Fruit fly (Drosophila melanogaster) whole organism, embryonic: Measurements from ENCODE around the gene CG12607.

Experiments used
- CG10543 ChIP-seq: fragments of 200-800 bp; sonication (Bioruptor generic); optimal IDR thresholded peaks from 3 replicates; lab custom pipeline; 2017; ENCODE audit warnings: missing biosample characterization, mild to moderate bottlenecking, missing genetic modification characterization, moderate library complexity
- CG11093 ChIP-seq: fragments of 200-800 bp; sonication (Bioruptor generic); IDR thresholded peaks from 3 replicates; pipeline ENCODE4 v1.3.6; 2022; ENCODE audit warnings: missing biosample characterization, missing genetic modification characterization
- CG11247 ChIP-seq: fragments of 200-800 bp; sonication (Bioruptor generic); IDR thresholded peaks from 2 replicates; pipeline ENCODE4 v1.3.6; 2022; ENCODE audit warnings: missing biosample characterization, missing genetic modification characterization
- CG11723 ChIP-seq: fragments of 200-800 bp; sonication (Bioruptor generic); optimal IDR thresholded peaks from 2 replicates; lab custom pipeline; 2017; ENCODE audit warnings: missing biosample characterization, mild to moderate bottlenecking, missing genetic modification characterization
- CG1233 ChIP-seq: fragments of 200-800 bp; sonication (Bioruptor generic); optimal IDR thresholded peaks from 4 replicates; lab custom pipeline; 2018; ENCODE audit warnings: missing biosample characterization, mild to moderate bottlenecking, missing genetic modification characterization
- CG1603 ChIP-seq: fragments of 200-800 bp; sonication (Bioruptor generic); optimal IDR thresholded peaks from 2 replicates; lab custom pipeline; 2019; ENCODE audit warnings: missing biosample characterization, mild to moderate bottlenecking, missing genetic modification characterization, moderate library complexity
- CG16779 ChIP-seq: fragments of 200-800 bp; sonication (Bioruptor generic); IDR thresholded peaks from 2 replicates; pipeline ENCODE4 v1.3.6; 2022; ENCODE audit warnings: missing biosample characterization, missing genetic modification characterization
- CG17328 ChIP-seq: fragments of 200-800 bp; sonication (Bioruptor generic); IDR thresholded peaks from 2 replicates; pipeline ENCODE4 v1.3.6; 2022; ENCODE audit warnings: missing biosample characterization, missing genetic modification characterization
- CG17385 ChIP-seq: fragments of 200-800 bp; sonication (Bioruptor generic); optimal IDR thresholded peaks from 3 replicates; lab custom pipeline; 2018; ENCODE audit warnings: missing biosample characterization, mild to moderate bottlenecking, missing genetic modification characterization
- CG17568 ChIP-seq: fragments of 200-800 bp; sonication (Bioruptor generic); optimal IDR thresholded peaks from 2 replicates; lab custom pipeline; 2018; ENCODE audit warnings: missing biosample characterization, mild to moderate bottlenecking, missing genetic modification characterization, moderate library complexity
- CG2116 ChIP-seq: fragments of 200-800 bp; sonication (Bioruptor generic); optimal IDR thresholded peaks from 3 replicates; lab custom pipeline; 2018; ENCODE audit warnings: missing biosample characterization, mild to moderate bottlenecking, missing genetic modification characterization
- CG2889 ChIP-seq: fragments of 200-800 bp; sonication (Bioruptor generic); IDR thresholded peaks from 3 replicates; pipeline ENCODE4 v1.3.6; 2022; ENCODE audit warnings: missing biosample characterization, missing genetic modification characterization
- CG3065 ChIP-seq: fragments of 200-800 bp; sonication (Bioruptor generic); optimal IDR thresholded peaks from 2 replicates; lab custom pipeline; 2016; ENCODE audit warnings: missing biosample characterization, missing genetic modification characterization
- CG3281 ChIP-seq: fragments of 200-800 bp; sonication (Bioruptor generic); optimal IDR thresholded peaks from 3 replicates; lab custom pipeline; 2017; ENCODE audit warnings: missing biosample characterization, mild to moderate bottlenecking, missing genetic modification characterization
- CG43689 ChIP-seq: fragments of 200-800 bp; sonication (Bioruptor generic); IDR thresholded peaks from 2 replicates; pipeline ENCODE4 v1.3.6; 2022; ENCODE audit warnings: missing biosample characterization, missing genetic modification characterization
- CG4730 ChIP-seq: fragments of 200-800 bp; sonication (Bioruptor generic); IDR thresholded peaks from 2 replicates; pipeline ENCODE4 v1.3.6; 2022; ENCODE audit warnings: missing biosample characterization, missing genetic modification characterization
- CG6689 ChIP-seq: fragments of 200-800 bp; sonication (Bioruptor generic); IDR thresholded peaks from 2 replicates; pipeline ENCODE4 v1.3.6; 2022; ENCODE audit warnings: missing biosample characterization, missing genetic modification characterization
- CG8290 ChIP-seq, 3 experiments: fragments of 200-800 bp; sonication (Bioruptor generic); optimal IDR thresholded peaks; 2 replicates each; lab custom pipeline; 2016 to 2019; ENCODE audit warnings: missing biosample characterization in 3 of 3, missing genetic modification characterization in 3 of 3, mild to moderate bottlenecking in 2 of 3, moderate library complexity in 1 of 3
- CG9215 ChIP-seq: fragments of 200-800 bp; sonication (Bioruptor generic); IDR thresholded peaks from 2 replicates; pipeline ENCODE4 v1.3.6; 2022; ENCODE audit warnings: missing biosample characterization, missing genetic modification characterization
- CG9437 ChIP-seq: fragments of 200-800 bp; sonication (Bioruptor generic); optimal IDR thresholded peaks from 2 replicates; lab custom pipeline; 2018; ENCODE audit warnings: missing biosample characterization, mild to moderate bottlenecking, missing genetic modification characterization
- CHES-1-like ChIP-seq: fragments of 200-800 bp; sonication (Bioruptor generic); optimal IDR thresholded peaks from 2 replicates; lab custom pipeline; 2016; ENCODE audit warnings: missing biosample characterization, missing genetic modification characterization
- D ChIP-seq, 2 experiments: fragments of 200-800 bp in 1 of 2; fragments of >200 bp in 1 of 2; sonication (Bioruptor generic) in 1 of 2; optimal IDR thresholded peaks; 2 replicates in 1 of 2; 3 replicates in 1 of 2; lab custom pipeline; 2017; ENCODE audit warnings: mild to moderate bottlenecking in 1 of 2, missing biosample characterization in 1 of 2, missing genetic modification characterization in 1 of 2, missing genetic modification reagents in 1 of 2
- Dek ChIP-seq: fragments of 200-800 bp; sonication (Bioruptor generic); optimal IDR thresholded peaks from 3 replicates; lab custom pipeline; 2019; ENCODE audit warnings: missing biosample characterization, mild to moderate bottlenecking, missing genetic modification characterization, moderate library complexity
- Dref ChIP-seq: fragments of 200-800 bp; sonication (Bioruptor generic); IDR thresholded peaks from 2 replicates; pipeline ENCODE4 v1.3.6; 2022; ENCODE audit warnings: missing biosample characterization, missing genetic modification characterization
- Fer3 ChIP-seq: fragments of 200-800 bp; sonication (Bioruptor generic); optimal IDR thresholded peaks from 2 replicates; lab custom pipeline; 2018; ENCODE audit warnings: missing biosample characterization, mild to moderate bottlenecking, missing genetic modification characterization, moderate library complexity
- Hmx ChIP-seq: fragments of 200-800 bp; sonication (Bioruptor generic); optimal IDR thresholded peaks from 2 replicates; lab custom pipeline; 2016; ENCODE audit warnings: missing biosample characterization, missing genetic modification characterization
- Kr ChIP-seq: fragments of 200-800 bp; sonication (Bioruptor generic); optimal IDR thresholded peaks from 2 replicates; lab custom pipeline; 2017; ENCODE audit warnings: missing biosample characterization, mild to moderate bottlenecking, missing genetic modification characterization
- Max ChIP-seq: fragments of 200-800 bp; sonication (Bioruptor generic); optimal IDR thresholded peaks from 2 replicates; lab custom pipeline; 2016; ENCODE audit warnings: missing biosample characterization, mild to moderate bottlenecking, missing genetic modification characterization
- Meics ChIP-seq: fragments of 200-800 bp; sonication (Bioruptor generic); optimal IDR thresholded peaks from 2 replicates; lab custom pipeline; 2017; ENCODE audit warnings: missing biosample characterization, mild to moderate bottlenecking, missing genetic modification characterization
- Nf-YB ChIP-seq: fragments of 200-800 bp; sonication (Bioruptor generic); optimal IDR thresholded peaks from 3 replicates; lab custom pipeline; 2019; ENCODE audit warnings: missing biosample characterization, mild to moderate bottlenecking, missing genetic modification characterization, moderate library complexity
- Ssrp ChIP-seq: fragments of 200-800 bp; sonication (Bioruptor generic); optimal IDR thresholded peaks from 2 replicates; lab custom pipeline; 2018; ENCODE audit warnings: missing biosample characterization, mild to moderate bottlenecking, missing genetic modification characterization, moderate library complexity
- bab2 ChIP-seq: fragments of 200-800 bp; sonication (Bioruptor generic); optimal IDR thresholded peaks from 2 replicates; lab custom pipeline; 2016; ENCODE audit warnings: missing biosample characterization, missing genetic modification characterization
- cato ChIP-seq: fragments of 200-800 bp; sonication (Bioruptor generic); optimal IDR thresholded peaks from 2 replicates; lab custom pipeline; 2016; ENCODE audit warnings: missing biosample characterization, missing genetic modification characterization, borderline replicate concordance
- fd102C ChIP-seq: fragments of 200-800 bp; sonication (Bioruptor generic); optimal IDR thresholded peaks from 2 replicates; lab custom pipeline; 2018; ENCODE audit warnings: missing biosample characterization, mild to moderate bottlenecking, missing genetic modification characterization, moderate library complexity
- gro ChIP-seq: fragments of 200-800 bp; sonication (Bioruptor generic); optimal IDR thresholded peaks from 2 replicates; lab custom pipeline; 2016; ENCODE audit warnings: missing biosample characterization, missing genetic modification characterization
- inv ChIP-seq: fragments of 200-800 bp; sonication (Bioruptor generic); IDR thresholded peaks from 2 replicates; pipeline ENCODE4 v1.3.6; 2022; ENCODE audit warnings: missing biosample characterization, missing genetic modification characterization; ENCODE audit not compliant: partially characterized antibody
- jumu ChIP-seq: fragments of 200-800 bp; sonication (Bioruptor generic); optimal IDR thresholded peaks from 3 replicates; lab custom pipeline; 2016; ENCODE audit warnings: missing biosample characterization, missing genetic modification characterization
- odd ChIP-seq: fragments of 200-800 bp; sonication (Bioruptor generic); optimal IDR thresholded peaks from 2 replicates; lab custom pipeline; 2017; ENCODE audit warnings: missing biosample characterization, mild to moderate bottlenecking, missing genetic modification characterization
- prd ChIP-seq, 3 experiments: fragments of >200 bp in 2 of 3; fragments of 200-800 bp in 1 of 3; sonication (Bioruptor generic) in 1 of 3; optimal IDR thresholded peaks in 2 of 3; IDR thresholded peaks in 1 of 3; 2 replicates in 2 of 3; 3 replicates in 1 of 3; pipeline versions ENCODE4 v1.3.6 to Lab custom; 2017 to 2022; ENCODE audit warnings: missing biosample characterization in 1 of 3, missing genetic modification characterization in 1 of 3
- slbo ChIP-seq: fragments of 200-800 bp; sonication (Bioruptor generic); IDR thresholded peaks from 2 replicates; pipeline ENCODE4 v1.3.6; 2022; ENCODE audit warnings: missing biosample characterization, missing genetic modification characterization
- sob ChIP-seq: fragments of 200-800 bp; sonication (Bioruptor generic); IDR thresholded peaks from 2 replicates; pipeline ENCODE4 v1.3.6; 2022; ENCODE audit warnings: missing biosample characterization, missing genetic modification characterization
- sr ChIP-seq: fragments of 200-800 bp; sonication (Bioruptor generic); IDR thresholded peaks from 3 replicates; pipeline ENCODE4 v1.3.6; 2022; ENCODE audit warnings: missing biosample characterization, missing genetic modification characterization
- trh ChIP-seq: fragments of 200-800 bp; sonication (Bioruptor generic); optimal IDR thresholded peaks from 2 replicates; lab custom pipeline; 2016; ENCODE audit warnings: missing biosample characterization, missing genetic modification characterization
- vvl ChIP-seq: fragments of 200-800 bp; sonication (Bioruptor generic); IDR thresholded peaks from 2 replicates; pipeline ENCODE4 v1.3.6; 2022; ENCODE audit warnings: missing biosample characterization, missing genetic modification characterization
- wdn ChIP-seq: fragments of 200-800 bp; sonication (Bioruptor generic); IDR thresholded peaks from 2 replicates; pipeline ENCODE4 v1.3.6; 2022; ENCODE audit warnings: missing biosample characterization, missing genetic modification characterization

CG12607 gene

dm6 chr3L:4460307-4461088 lies 14.1 kb downstream of the CG12607 start, which contains the start of gene CG15022 (continued):
- TF ChIP-seq CG2116 (GFP tag; lab: Kevin White, UChicago): no peak
- TF ChIP-seq CHES-1-like: no peak
- TF ChIP-seq Meics (GFP tag; lab: Kevin White, UChicago): no peak
- TF ChIP-seq Nf-YB (GFP tag; lab: Kevin White, UChicago): no peak
- TF ChIP-seq cato (GFP tag; lab: Kevin White, UChicago): no peak
- TF ChIP-seq vvl (GFP tag; lab: Robert Waterston, UW): peak; percentile 79
- TF ChIP-seq bab2 (GFP tag; lab: Kevin White, UChicago): no peak
- no peak for TF ChIP-seq CG11723
- TF ChIP-seq sr (GFP tag; lab: Robert Waterston, UW): peak; percentile 58; the same call in 1 of the 3 replicates

dm6 chr3L:4461454-4462045 lies 15.2 kb downstream of the CG12607 start, which contains the start of gene CG15023:
CG15023 (minus strand) TSS chr3L:4461504.
- no peak for TF ChIP-seq jumu (GFP tag; lab: Kevin White, UChicago)
- TF ChIP-seq CG4730 (GFP tag; lab: Robert Waterston, UW): no peak
- no peak for TF ChIP-seq D (optimal IDR thresholded peaks at IDR 0.05; lab: Kevin White, UChicago)
- TF ChIP-seq D (GFP tag; optimal IDR thresholded peaks at IDR 0.05; lab: Kevin White, UChicago): no peak
- 0 out of 2 replicates have a peak, but pooled peaks have one; percentile 19 for TF ChIP-seq CG11247 (GFP tag; lab: Robert Waterston, UW)
- TF ChIP-seq Ssrp (tag; lab: Kevin White, UChicago): no peak
- TF ChIP-seq odd (GFP tag; lab: Kevin White, UChicago): peak; percentile 11
- no peak for TF ChIP-seq prd (optimal IDR thresholded peaks at IDR 0.05; lab: Kevin White, UChicago)
- 0 out of 3 replicates have a peak, but pooled peaks have one; percentile 21 for TF ChIP-seq prd (GFP tag; IDR thresholded peaks at IDR 0.05; lab: Robert Waterston, UW)
- no peak; the same call in 1 of the 2 replicates for TF ChIP-seq slbo (GFP tag; lab: Robert Waterston, UW)
- TF ChIP-seq CG17385 (GFP tag; lab: Kevin White, UChicago): peak; percentile 13
- peak; percentile 14 for TF ChIP-seq CG9437 (GFP tag; lab: Kevin White, UChicago)
- no peak for TF ChIP-seq CG1233
- TF ChIP-seq Kr (GFP tag; lab: Kevin White, UChicago): no peak
- peak; percentile 35 for TF ChIP-seq CG3281
- 0 out of 3 replicates have a peak, but pooled peaks have one; percentile 31 for TF ChIP-seq CG2889 (GFP tag; lab: Robert Waterston, UW)
- peak; percentile 17 for TF ChIP-seq CG17568 (GFP tag; lab: Kevin White, UChicago)
- no peak for TF ChIP-seq Max (GFP tag; lab: Kevin White, UChicago)
- TF ChIP-seq Fer3 (tag; lab: Kevin White, UChicago): peak; percentile 4
- TF ChIP-seq gro: no peak
- peak; percentile 2 for TF ChIP-seq CG1603 (tag; lab: Kevin White, UChicago)
- no peak for TF ChIP-seq CG2116 (GFP tag; lab: Kevin White, UChicago)
- no peak for TF ChIP-seq inv (GFP tag; lab: Robert Waterston, UW)
- TF ChIP-seq Dref: no peak
- no peak for TF ChIP-seq CG8290 (GFP tag; optimal IDR thresholded peaks at IDR 0.05; lab: Kevin White, UChicago)
- TF ChIP-seq CG8290 (tag; optimal IDR thresholded peaks at IDR 0.05; lab: Kevin White, UChicago): no peak
- TF ChIP-seq wdn (GFP tag; lab: Robert Waterston, UW): no peak
- no peak for TF ChIP-seq CG10543 (GFP tag; lab: Kevin White, UChicago)
- TF ChIP-seq CG11093 (GFP tag; lab: Robert Waterston, UW): no peak
- no peak for TF ChIP-seq Dek
- TF ChIP-seq Hmx (GFP tag; lab: Kevin White, UChicago): no peak
- TF ChIP-seq fd102C (GFP tag; lab: Kevin White, UChicago): no peak
- TF ChIP-seq CG16779 (GFP tag; lab: Robert Waterston, UW): no peak
- no peak for TF ChIP-seq trh
- no peak for TF ChIP-seq CG43689 (GFP tag; lab: Robert Waterston, UW)
- peak; percentile 25; the same call in 1 of the 2 replicates for TF ChIP-seq CG6689 (GFP tag; lab: Robert Waterston, UW)
- 0 out of 2 replicates have a peak, but pooled peaks have one; percentile 19 for TF ChIP-seq sob
- no peak for TF ChIP-seq CG9215
- no peak for TF ChIP-seq CG3065 (GFP tag; lab: Kevin White, UChicago)
- TF ChIP-seq CG17328 (GFP tag; lab: Robert Waterston, UW): no peak
